Fruit fly (Drosophila melanogaster) whole organism, prepupa: ENCODE data around the gene hfw.

ENCODE experiments used
- Blimp-1 ChIP-seq: fragments of 200-800 bp; sonication (Bioruptor generic); optimal IDR thresholded peaks from 3 replicates; lab custom pipeline; 2017; ENCODE audit warnings: missing biosample characterization, missing genetic modification characterization, mild to moderate bottlenecking, moderate library complexity, missing genetic modification reagents
- CG10631 ChIP-seq: fragments of 200-800 bp; sonication (Bioruptor generic); optimal IDR thresholded peaks from 2 replicates; lab custom pipeline; 2016; ENCODE audit warnings: missing biosample characterization, missing genetic modification characterization
- CG10669 ChIP-seq: fragments of 200-800 bp; sonication (Bioruptor generic); optimal IDR thresholded peaks from 3 replicates; lab custom pipeline; 2018; ENCODE audit warnings: missing biosample characterization, mild to moderate bottlenecking, missing genetic modification characterization, moderate library complexity
- CG11294 ChIP-seq: fragments of 200-800 bp; sonication (Bioruptor generic); IDR thresholded peaks from 2 replicates; pipeline ENCODE4 v1.3.6; 2022; ENCODE audit warnings: missing biosample characterization, missing genetic modification characterization
- CG11762 ChIP-seq: fragments of 200-800 bp; sonication (Bioruptor generic); optimal IDR thresholded peaks from 3 replicates; lab custom pipeline; 2016; ENCODE audit warnings: missing biosample characterization, missing genetic modification characterization; ENCODE audit not compliant: insufficient read depth
- CG11902 ChIP-seq: fragments of 200-800 bp; sonication (Bioruptor generic); optimal IDR thresholded peaks from 3 replicates; lab custom pipeline; 2016; ENCODE audit warnings: missing biosample characterization, missing genetic modification characterization
- CG1621 ChIP-seq: fragments of 200-800 bp; sonication (Bioruptor generic); optimal IDR thresholded peaks from 3 replicates; lab custom pipeline; 2018; ENCODE audit warnings: missing biosample characterization, mild to moderate bottlenecking, missing genetic modification characterization
- CG31627 ChIP-seq: fragments of 200-800 bp; sonication (Bioruptor generic); optimal IDR thresholded peaks from 3 replicates; lab custom pipeline; 2016; ENCODE audit warnings: missing biosample characterization, missing genetic modification characterization
- CG32006 ChIP-seq: fragments of 200-800 bp; sonication (Bioruptor generic); optimal IDR thresholded peaks from 3 replicates; lab custom pipeline; 2017; ENCODE audit warnings: missing biosample characterization, mild to moderate bottlenecking, missing genetic modification characterization
- CG34406 ChIP-seq: fragments of 200-800 bp; sonication (Bioruptor generic); optimal IDR thresholded peaks from 3 replicates; lab custom pipeline; 2016; ENCODE audit warnings: missing biosample characterization, missing genetic modification characterization
- CG3919 ChIP-seq: fragments of 200-800 bp; sonication (Bioruptor generic); optimal IDR thresholded peaks from 3 replicates; lab custom pipeline; 2016; ENCODE audit warnings: missing biosample characterization, missing genetic modification characterization
- CG4318 ChIP-seq: fragments of 200-800 bp; sonication (Bioruptor generic); optimal IDR thresholded peaks from 3 replicates; lab custom pipeline; 2017; ENCODE audit warnings: missing biosample characterization, mild to moderate bottlenecking, missing genetic modification characterization
- CG6792 ChIP-seq: fragments of 200-800 bp; sonication (Bioruptor generic); optimal IDR thresholded peaks from 3 replicates; lab custom pipeline; 2016; ENCODE audit warnings: missing biosample characterization, missing genetic modification characterization
- CG6808 ChIP-seq: fragments of 200-800 bp; sonication (Bioruptor generic); optimal IDR thresholded peaks from 3 replicates; lab custom pipeline; 2017; ENCODE audit warnings: missing biosample characterization, missing genetic modification characterization, mild to moderate bottlenecking, moderate library complexity, missing genetic modification reagents
- CG6854 ChIP-seq: fragments of 200-800 bp; sonication (Bioruptor generic); optimal IDR thresholded peaks from 2 replicates; lab custom pipeline; 2017; ENCODE audit warnings: missing biosample characterization, mild to moderate bottlenecking, missing genetic modification characterization
- CG8119 ChIP-seq: fragments of 200-800 bp; sonication (Bioruptor generic); IDR thresholded peaks from 3 replicates; pipeline ENCODE4 v1.3.6; 2022; ENCODE audit warnings: missing biosample characterization, missing genetic modification characterization
- CG8319 ChIP-seq: fragments of 200-800 bp; sonication (Bioruptor generic); optimal IDR thresholded peaks from 3 replicates; lab custom pipeline; 2016; ENCODE audit warnings: missing biosample characterization, missing genetic modification characterization
- Eip75B ChIP-seq: fragments of 200-800 bp; sonication (Bioruptor generic); optimal IDR thresholded peaks from 3 replicates; lab custom pipeline; 2016; ENCODE audit warnings: missing biosample characterization, missing genetic modification characterization
- Eip78C ChIP-seq: fragments of 200-800 bp; sonication (Bioruptor generic); peaks from one replicate; lab custom pipeline; 2016; ENCODE audit warnings: missing biosample characterization, missing genetic modification characterization
- Ets21C ChIP-seq: fragments of 200-800 bp; sonication (Bioruptor generic); optimal IDR thresholded peaks from 3 replicates; lab custom pipeline; 2016; ENCODE audit warnings: missing biosample characterization, missing genetic modification characterization
- Gug ChIP-seq: fragments of 200-800 bp; sonication (Bioruptor generic); IDR thresholded peaks from 2 replicates; pipeline ENCODE4 v1.3.6; 2022; ENCODE audit warnings: missing biosample characterization, missing genetic modification characterization
- achi ChIP-seq: fragments of 200-800 bp; sonication (Bioruptor generic); optimal IDR thresholded peaks from 3 replicates; lab custom pipeline; 2016; ENCODE audit warnings: missing biosample characterization, missing genetic modification characterization
- acj6 ChIP-seq: fragments of 200-800 bp; sonication (Bioruptor generic); optimal IDR thresholded peaks from 3 replicates; lab custom pipeline; 2016; ENCODE audit warnings: missing biosample characterization, missing genetic modification characterization
- esn ChIP-seq: fragments of 200-800 bp; sonication (Bioruptor generic); optimal IDR thresholded peaks from 2 replicates; lab custom pipeline; 2016; ENCODE audit warnings: missing biosample characterization, mild to moderate bottlenecking, missing genetic modification characterization, moderate library complexity
- fd85E ChIP-seq: fragments of 200-800 bp; sonication (Bioruptor generic); optimal IDR thresholded peaks from 3 replicates; lab custom pipeline; 2016; ENCODE audit warnings: missing biosample characterization, missing genetic modification characterization
- spab ChIP-seq: fragments of 200-800 bp; sonication (Bioruptor generic); optimal IDR thresholded peaks from 2 replicates; lab custom pipeline; 2017; ENCODE audit warnings: missing biosample characterization, mild to moderate bottlenecking, missing genetic modification characterization, missing genetic modification reagents
- svp ChIP-seq: fragments of 200-800 bp; sonication (Bioruptor generic); peaks from one replicate; lab custom pipeline; 2016; ENCODE audit warnings: missing biosample characterization, missing genetic modification characterization

Gene hfw

dm6 chrX:1668688-1669087 is 682 bp upstream of the hfw start, which contains the start of gene Mur2B:
TSS of gene Mur2B (minus strand) at chrX:1668788.
- no peak for TF ChIP-seq CG6792 (GFP tag; lab: Kevin White, UChicago)
- no peak for TF ChIP-seq CG1621 (tag; lab: Kevin White, UChicago)
- TF ChIP-seq CG10631 (GFP tag; lab: Kevin White, UChicago), result no peak
- no peak for TF ChIP-seq esn (GFP tag; lab: Kevin White, UChicago)
- TF ChIP-seq achi (GFP tag; lab: Kevin White, UChicago), result no peak
- TF ChIP-seq fd85E, result no peak
- TF ChIP-seq, all 60 proteins: peak for 0

dm6 chrX:1669840-1670239 is 470 bp downstream of the hfw start:
- TF ChIP-seq Ets21C (GFP tag; lab: Kevin White, UChicago) (no peak), CG31627 (GFP tag; lab: Kevin White, UChicago) (no peak), CG11902 (GFP tag; lab: Kevin White, UChicago) (no peak), CG32006 (GFP tag; lab: Kevin White, UChicago) (no peak), CG11762 (GFP tag; lab: Kevin White, UChicago) (no peak)

- no peak for TF ChIP-seq CG6808 (GFP tag; lab: Kevin White, UChicago)
- TF ChIP-seq CG11294 (GFP tag; lab: Robert Waterston, UW), result no peak
- no peak for TF ChIP-seq Eip75B
- TF ChIP-seq CG31627 (GFP tag; lab: Kevin White, UChicago), result no peak
- TF ChIP-seq CG11902 (GFP tag; lab: Kevin White, UChicago), result no peak
- no peak for TF ChIP-seq CG1621 (tag; lab: Kevin White, UChicago)
- TF ChIP-seq CG34406 (GFP tag; lab: Kevin White, UChicago), result no peak
- no peak for TF ChIP-seq CG8319 (GFP tag; lab: Kevin White, UChicago)
- TF ChIP-seq CG4318, result no peak
- TF ChIP-seq CG8119, result no peak
- no peak for TF ChIP-seq CG6854 (GFP tag; lab: Kevin White, UChicago)
- TF ChIP-seq CG3919, result no peak
Measured at dm6 chrX:1681266-1681665, 11.9 kb downstream of the hfw start, which contains the start of gene CG14797. TSS of gene CG14797 (plus strand) at chrX:1681566.

- TF ChIP-seq CG10669 (no peak), Blimp-1 (GFP tag; lab: Kevin White, UChicago) (peak; percentile 39)
Measured at dm6 chrX:1686305-1686704, 16.9 kb downstream of the hfw start, which contains the start of gene b6. TSS of gene b6 (plus strand) at chrX:1686624.

- TF ChIP-seq Eip78C (peak; percentile 22), CG11902 (GFP tag; lab: Kevin White, UChicago) (no peak)
Measured at dm6 chrX:1691475-1691874, 22.1 kb downstream of the hfw start.

- TF ChIP-seq svp (GFP tag; lab: Kevin White, UChicago), result no peak
Measured at dm6 chrX:1692553-1692952, 23.2 kb downstream of the hfw start, which contains the start of gene CG32809. TSS of gene CG32809 (minus strand) at chrX:1692768.

- TF ChIP-seq esn (GFP tag; lab: Kevin White, UChicago) (peak; percentile 17), Gug (GFP tag; lab: Robert Waterston, UW) (no peak), Eip78C (peak; percentile 66), svp (GFP tag; lab: Kevin White, UChicago) (peak; percentile 51), spab (no peak), acj6 (no peak), CG11294 (GFP tag; lab: Robert Waterston, UW) (no peak)
- TF ChIP-seq, all 60 proteins: peak for 3
Measured at dm6 chrX:1695529-1696410, 26.4 kb downstream of the hfw start, which contains the start of gene a6. TSS of gene a6 (minus strand) at chrX:1695889.
